Worm (Caenorhabditis elegans) whole organism, dauer: ENCODE measurements around the gene F48G7.9.

Experiments
- unc-62 ChIP-seq: sonication (generic microtip); optimal IDR thresholded peaks from 2 replicates; lab custom pipeline; 2017; ENCODE audit warnings: missing biosample characterization, missing genetic modification reagents, missing genetic modification characterization

Gene F48G7.9

ce11 chrV:628527-628926, at the start of gene F48G7.9:
F48G7.9 (minus strand) TSS chrV:628627.
- TF ChIP-seq unc-62 (GFP tag; lab: Kevin White, UChicago): no peak

DNA sequence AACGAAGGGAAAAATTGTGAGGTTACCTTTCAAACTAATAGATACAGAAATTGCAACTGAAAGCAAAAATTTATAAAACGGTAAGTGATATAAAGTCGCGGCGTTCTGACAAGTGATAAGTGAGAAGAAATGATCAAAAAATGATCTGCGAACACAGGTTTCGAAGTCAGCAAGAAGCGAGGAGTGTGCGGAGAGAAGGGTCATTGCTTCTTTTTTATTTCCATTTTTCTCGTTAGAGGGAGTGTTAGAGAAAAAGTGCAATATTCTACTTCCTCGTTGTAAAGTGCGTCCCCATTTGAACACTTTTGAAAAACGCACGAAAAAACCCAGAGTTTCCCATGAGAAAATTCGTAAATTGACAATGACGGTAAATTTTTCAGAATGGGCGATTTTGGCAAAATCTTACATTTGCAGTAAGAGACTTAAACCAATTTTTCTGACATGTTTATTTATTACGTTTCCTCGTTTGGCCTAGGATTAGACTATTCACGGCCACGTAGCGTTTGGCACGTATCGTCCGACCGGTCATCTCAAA, 48.2 kb upstream of the F48G7.9 start, which contains the start of the genes fbxa-72 and srx-21:
fbxa-72 (minus strand) TSS at position 204 of the 535 bp plus-strand sequence.
srx-21 (plus strand) TSS at position 485 of the 535 bp plus-strand sequence.
- TF ChIP-seq unc-62 (GFP tag; lab: Kevin White, UChicago): no peak

- TF ChIP-seq unc-62 (GFP tag; lab: Kevin White, UChicago): no peak
These were observed 47.7 kb upstream of the F48G7.9 start for ce11 chrV:676090-676489.

DNA sequence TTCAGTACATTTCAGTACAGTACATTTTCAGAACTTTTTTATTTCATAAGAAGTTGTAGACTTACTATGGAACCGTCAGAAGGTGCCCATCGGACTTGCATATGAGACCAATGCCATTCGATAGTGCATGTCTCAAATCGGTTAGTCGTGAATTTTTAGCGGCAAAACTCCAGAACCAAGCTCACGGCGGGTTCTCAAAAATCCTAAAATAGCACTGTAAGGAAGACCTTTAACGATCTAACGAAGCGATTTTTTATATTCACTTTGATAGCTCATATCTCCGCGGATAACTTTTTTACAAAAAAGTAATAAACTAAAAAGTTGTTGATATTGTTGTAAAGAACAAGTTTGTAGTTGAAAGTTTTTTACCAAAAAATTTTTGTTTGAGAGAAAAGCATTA, 45.8 kb upstream of the F48G7.9 start, which contains the start of gene sru-25:
sru-25 (minus strand) TSS at position 101 of the 400 bp plus-strand sequence.
- TF ChIP-seq unc-62 (GFP tag; lab: Kevin White, UChicago): no peak

DNA sequence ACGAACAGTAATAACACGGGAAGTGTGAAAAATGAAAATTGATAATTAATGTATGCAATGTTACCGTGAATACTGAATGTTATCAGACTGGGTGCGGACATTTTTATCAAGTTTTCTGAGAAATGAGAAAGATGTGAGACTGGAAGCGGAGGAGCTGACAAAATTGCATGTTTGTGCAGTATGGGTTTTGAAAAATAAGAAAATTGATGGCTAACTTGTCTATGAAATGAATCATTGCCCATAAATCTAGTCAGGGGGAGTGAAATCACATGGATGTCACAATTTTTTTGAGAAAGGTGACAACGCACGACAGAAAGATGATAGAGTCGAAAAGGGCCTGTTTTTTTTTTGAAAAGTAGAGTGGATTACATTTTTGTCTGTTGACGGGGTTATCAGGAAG, 42.9 kb upstream of the F48G7.9 start, which contains the start of gene sru-24:
sru-24 (minus strand) TSS at position 101 of the 400 bp plus-strand sequence.
- TF ChIP-seq unc-62 (GFP tag; lab: Kevin White, UChicago): no peak

DNA sequence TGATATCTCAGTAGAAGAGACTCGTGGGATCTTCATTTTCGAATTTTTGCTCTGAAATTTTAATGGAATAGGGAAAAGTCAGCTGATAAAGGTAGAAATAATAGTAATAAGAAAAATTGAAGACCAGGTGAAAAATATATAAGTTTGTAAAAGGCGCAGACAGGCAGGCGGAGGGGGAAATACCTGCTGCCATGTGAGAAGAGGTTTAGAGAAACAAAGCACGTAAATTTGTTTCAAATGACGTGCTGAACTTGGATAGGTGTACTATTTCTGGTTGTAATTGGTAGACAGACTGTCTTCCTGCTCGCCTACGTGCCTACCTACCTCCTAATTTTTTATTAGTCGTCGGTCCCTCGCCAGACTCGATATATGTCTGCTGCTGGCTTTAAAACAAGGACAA, 39.0 kb upstream of the F48G7.9 start, which contains the start of gene nhr-180:
nhr-180 (minus strand) TSS at position 52 of the 400 bp plus-strand sequence.
- TF ChIP-seq unc-62 (GFP tag; lab: Kevin White, UChicago): no peak

DNA sequence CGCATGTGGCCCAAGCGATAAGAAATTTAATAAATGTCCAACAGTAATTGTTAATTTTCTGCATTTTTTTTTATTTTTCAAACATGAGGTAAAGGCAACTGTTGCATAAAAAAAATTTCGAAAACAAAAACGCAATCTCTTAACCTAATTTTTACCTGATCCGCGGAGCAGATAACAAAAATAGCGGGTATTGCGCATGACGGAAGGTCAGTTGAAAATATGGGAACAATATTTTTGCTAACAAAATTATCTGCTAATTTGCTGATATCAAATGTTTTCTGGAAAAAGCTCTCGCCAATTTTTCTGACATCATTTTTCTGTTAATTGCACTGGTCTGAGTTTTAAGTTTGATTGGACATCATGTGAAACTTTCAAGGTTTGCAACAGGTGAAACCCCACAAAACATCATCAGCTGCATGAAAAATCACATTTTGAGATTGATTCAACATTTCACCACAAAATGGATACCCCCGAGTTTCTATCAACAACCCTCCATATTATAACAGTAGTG, 36.0 kb upstream of the F48G7.9 start, which contains the start of the genes F31F4.11 and srh-266:
F31F4.11 (minus strand) TSS at position 101 of the 511 bp plus-strand sequence.
srh-266 (plus strand) TSS at position 461 of the 511 bp plus-strand sequence.
- no peak for TF ChIP-seq unc-62 (GFP tag; lab: Kevin White, UChicago)

- no peak for TF ChIP-seq unc-62 (GFP tag; lab: Kevin White, UChicago)
These were observed 31.8 kb upstream of the F48G7.9 start, which contains the start of gene F31F4.17 for ce11 chrV:660210-660609. F31F4.17 (minus strand) TSS chrV:660310.

- no peak for TF ChIP-seq unc-62 (GFP tag; lab: Kevin White, UChicago)
These were observed 29.3 kb upstream of the F48G7.9 start, which contains the start of gene srh-246 for ce11 chrV:657678-658077. srh-246 (minus strand) TSS chrV:657778.

- TF ChIP-seq unc-62 (GFP tag; lab: Kevin White, UChicago): no peak
These were observed 27.4 kb upstream of the F48G7.9 start, which contains the start of gene srh-245 for ce11 chrV:655823-656222. srh-245 (minus strand) TSS chrV:655923.

- TF ChIP-seq unc-62 (GFP tag; lab: Kevin White, UChicago): no peak
These were observed 26.0 kb upstream of the F48G7.9 start, which contains the start of gene srj-6 for ce11 chrV:654402-654801. srj-6 (minus strand) TSS chrV:654502.

- no peak for TF ChIP-seq unc-62 (GFP tag; lab: Kevin White, UChicago)
These were observed 24.5 kb upstream of the F48G7.9 start, which contains the start of gene srj-5 for ce11 chrV:652940-653339. srj-5 (minus strand) TSS chrV:653040.

DNA sequence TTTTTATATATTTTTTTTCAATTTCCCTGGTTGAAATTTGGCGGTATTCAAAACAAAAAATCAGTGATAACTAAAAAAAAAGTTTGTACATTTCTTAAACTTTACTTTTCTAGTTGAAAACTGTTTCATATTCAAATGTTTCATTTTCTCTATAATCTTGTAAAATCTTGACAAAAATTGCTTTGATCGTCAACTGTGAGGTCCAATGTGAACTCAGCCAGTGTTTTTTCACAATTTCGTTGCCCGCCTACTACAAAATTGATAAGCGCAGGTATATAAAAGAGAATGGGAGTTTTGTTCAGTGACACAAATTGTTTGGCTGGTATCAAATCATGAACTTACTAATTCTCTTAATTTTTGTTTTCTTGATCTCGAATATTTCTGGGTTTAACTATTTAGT, 18.5 kb upstream of the F48G7.9 start, which contains the start of gene ugt-42:
ugt-42 (plus strand) TSS at position 301 of the 400 bp plus-strand sequence.
- no peak for TF ChIP-seq unc-62 (GFP tag; lab: Kevin White, UChicago)

DNA sequence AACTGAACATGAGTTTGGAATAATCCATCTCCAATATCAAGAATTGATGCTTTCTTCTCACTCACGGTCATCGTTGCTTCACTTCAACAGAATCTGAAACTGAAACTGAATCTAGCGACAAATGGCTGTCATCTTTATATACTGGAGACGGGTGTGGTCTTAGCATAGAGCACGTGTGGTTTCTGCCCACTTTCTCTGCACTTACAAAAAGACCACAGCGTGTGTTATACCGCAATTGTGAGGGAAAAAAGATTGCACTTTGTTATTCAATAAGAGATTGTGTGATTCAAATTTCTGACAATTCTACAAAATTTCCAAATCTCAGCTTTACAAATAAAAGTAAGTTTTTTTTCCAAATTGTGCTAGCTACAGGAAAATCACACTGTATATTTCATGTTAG, 17.7 kb upstream of the F48G7.9 start, which contains the start of gene F48G7.12:
F48G7.12 (minus strand) TSS at position 101 of the 400 bp plus-strand sequence.
- TF ChIP-seq unc-62 (GFP tag; lab: Kevin White, UChicago): no peak

ce11 chrV:642750-643149, 14.3 kb upstream of the F48G7.9 start, which contains the start of gene nhr-190:
nhr-190 (minus strand) TSS chrV:642924.
- TF ChIP-seq unc-62 (GFP tag; lab: Kevin White, UChicago): no peak

DNA sequence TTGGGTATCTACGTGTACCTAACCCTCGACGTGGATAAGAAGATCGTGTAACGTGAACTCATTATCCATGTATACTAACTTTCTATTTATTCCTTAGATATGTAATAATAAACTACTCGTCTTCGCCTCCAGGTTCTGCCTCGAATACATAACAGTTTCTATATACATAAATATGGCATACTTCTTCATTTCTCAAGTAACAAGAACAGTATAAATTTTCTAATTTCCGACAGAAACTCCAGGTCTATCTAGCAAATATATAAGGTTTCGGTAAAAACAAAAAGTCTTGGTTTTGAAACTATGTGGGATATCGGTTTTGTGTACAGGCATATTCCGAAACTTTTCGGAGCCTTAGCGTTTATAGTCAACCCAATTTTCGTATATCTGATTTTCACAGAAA, 9.9 kb upstream of the F48G7.9 start, which contains the start of gene srj-37:
srj-37 (plus strand) TSS at position 301 of the 400 bp plus-strand sequence.
- TF ChIP-seq unc-62 (GFP tag; lab: Kevin White, UChicago): no peak
